Worm (Caenorhabditis elegans): ENCODE results near the gene lsm-3.
"Not testable (repeated sequence)": the region's sequence is repeated elsewhere in the genome, so short reads cannot be mapped to it uniquely, and the experiment has no call there.

Gene lsm-3

DNA sequence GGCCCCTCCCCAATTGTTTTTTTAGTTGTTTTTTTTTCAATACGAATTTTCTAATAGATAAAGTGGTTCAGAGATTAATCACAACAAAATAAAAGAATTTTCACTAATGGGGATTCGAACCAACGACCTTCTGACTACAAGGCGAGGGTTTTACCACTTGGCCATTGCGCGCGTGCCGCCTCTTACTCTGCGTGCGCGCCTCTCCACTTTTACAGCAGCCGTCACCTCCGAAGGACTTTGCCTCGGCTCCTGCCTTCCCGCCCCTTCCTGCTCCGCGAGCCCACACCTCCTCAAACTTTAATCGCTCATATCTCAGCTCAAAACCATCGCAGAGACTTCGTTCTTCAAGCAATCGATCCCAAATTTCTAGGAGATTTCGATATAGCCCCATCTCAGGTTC lies 43.1 kb downstream of the lsm-3 start:
- TF ChIP-seq tbx-37 (GFP tag; conservative IDR thresholded peaks at IDR 0.05) (0 out of 2 replicates have a peak, but pooled peaks have one; percentile 16), pes-1 (GFP tag; IDR thresholded peaks at IDR 0.05) (0 out of 2 replicates have a peak, but pooled peaks have one; percentile 10)

DNA sequence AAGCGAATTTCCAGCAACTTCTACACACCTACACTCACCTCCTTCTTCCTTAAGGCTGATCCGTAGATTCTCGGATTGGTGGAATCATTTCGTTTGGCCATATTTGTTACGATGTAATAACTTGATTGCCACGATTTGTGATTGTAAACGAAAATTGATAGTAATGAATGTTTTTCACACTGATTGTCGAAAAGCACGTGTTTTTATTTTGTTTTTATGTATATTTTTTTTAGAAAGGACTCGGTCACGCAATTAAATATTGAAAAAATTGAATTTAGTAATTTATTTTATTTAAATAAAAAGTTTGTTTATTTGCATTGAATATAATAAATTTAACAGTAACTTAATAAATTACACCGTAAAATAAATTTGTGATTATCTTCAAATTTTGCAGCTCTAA lies 46.9 kb downstream of the lsm-3 start, which contains the start of gene K09B11.5:
Gene K09B11.5 (minus strand): TSS at position 101 of the 400 bp plus-strand sequence.
- TF ChIP-seq flt-1 (GFP tag; IDR thresholded peaks at IDR 0.05); F13C5.2 (tag; optimal IDR thresholded peaks at IDR 0.05); hnd-1 (tag; optimal IDR thresholded peaks at IDR 0.05): not testable (repeated sequence)

Measured in whole organism, early embryonic.